Worm (Caenorhabditis elegans): Measurements from ENCODE around the gene txt-9.

DNA sequence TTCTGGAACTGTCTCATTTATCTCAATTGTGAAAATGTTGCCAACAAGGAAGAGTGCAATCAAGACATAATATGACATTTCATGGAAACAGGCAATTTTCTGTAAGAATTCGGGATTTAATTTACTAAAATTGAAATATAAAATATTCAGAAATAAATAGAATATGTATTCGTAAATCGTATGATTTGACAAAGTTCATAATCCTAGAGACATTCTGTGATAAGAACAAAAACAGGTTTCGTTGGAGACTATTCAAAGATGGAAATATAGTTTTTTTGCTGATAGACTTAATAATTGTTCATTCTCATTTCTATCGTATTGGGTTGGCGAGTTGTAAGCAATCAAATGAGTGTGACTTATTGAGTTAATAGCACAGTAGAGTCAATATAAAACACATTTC lies 27.5 kb upstream of the txt-9 start, which contains the start of gene C27A2.12:
- TF ChIP-seq ref-1 (GFP tag; conservative IDR thresholded peaks at IDR 0.05): no peak
- TF ChIP-seq cog-1 (tag; optimal IDR thresholded peaks at IDR 0.05): no peak
- no peak for TF ChIP-seq ztf-29 (GFP tag; IDR thresholded peaks at IDR 0.05)

Data from whole organism, midembryonic.